Fruit fly (Drosophila melanogaster) whole organism, embryonic: Measurements from ENCODE around the gene CG11726.
A peak's percentile ranks its signal among the peaks of the same experiment; 100 is the strongest.

Source experiments
- BEAF-32 ChIP-seq: fragments of 200-800 bp; sonication (Bioruptor generic); optimal IDR thresholded peaks from 3 replicates; lab custom pipeline; 2017; ENCODE audit warnings: missing biosample characterization, missing genetic modification characterization, mild to moderate bottlenecking, moderate library complexity, missing genetic modification reagents
- CG10431 ChIP-seq: fragments of 200-800 bp; sonication (Bioruptor generic); optimal IDR thresholded peaks from 3 replicates; lab custom pipeline; 2018; ENCODE audit warnings: missing biosample characterization, mild to moderate bottlenecking, missing genetic modification characterization
- CG10654 ChIP-seq: fragments of 200-800 bp; sonication (Bioruptor generic); optimal IDR thresholded peaks from 2 replicates; lab custom pipeline; 2016; ENCODE audit warnings: missing biosample characterization, missing genetic modification characterization
- CG11085 ChIP-seq: fragments of 200-800 bp; sonication (Bioruptor generic); IDR thresholded peaks from 2 replicates; pipeline ENCODE4 v1.3.6; 2022; ENCODE audit warnings: missing biosample characterization, missing genetic modification characterization
- CG11695 ChIP-seq: fragments of 200-800 bp; sonication (Bioruptor generic); IDR thresholded peaks from 3 replicates; pipeline ENCODE4 v1.3.6; 2022; ENCODE audit warnings: missing biosample characterization, missing genetic modification characterization
- CG13624 ChIP-seq: fragments of 200-800 bp; sonication (Bioruptor generic); optimal IDR thresholded peaks from 2 replicates; lab custom pipeline; 2016; ENCODE audit warnings: missing biosample characterization, missing genetic modification characterization
- CG14860 ChIP-seq: fragments of 200-800 bp; sonication (Bioruptor generic); IDR thresholded peaks from 3 replicates; pipeline ENCODE4 v1.3.6; 2022; ENCODE audit warnings: missing biosample characterization, missing genetic modification characterization; ENCODE audit not compliant: partially characterized antibody
- CG18262 ChIP-seq: fragments of 200-800 bp; optimal IDR thresholded peaks from 3 replicates; lab custom pipeline; 2019; ENCODE audit warnings: missing biosample characterization, mild to moderate bottlenecking, missing genetic modification characterization, moderate library complexity
- CG30020 ChIP-seq: fragments of 200-800 bp; optimal IDR thresholded peaks from 2 replicates; lab custom pipeline; 2019; ENCODE audit warnings: missing biosample characterization, mild to moderate bottlenecking, missing genetic modification characterization, moderate library complexity
- CG4282 ChIP-seq: fragments of 200-800 bp; sonication (Bioruptor generic); optimal IDR thresholded peaks from 2 replicates; lab custom pipeline; 2016; ENCODE audit warnings: missing biosample characterization, missing genetic modification characterization
- CG4820 ChIP-seq: fragments of 200-800 bp; sonication (Bioruptor generic); optimal IDR thresholded peaks from 3 replicates; lab custom pipeline; 2016; ENCODE audit warnings: missing biosample characterization, missing genetic modification characterization
- CG6813 ChIP-seq: fragments of 200-800 bp; sonication (Bioruptor generic); optimal IDR thresholded peaks from 2 replicates; lab custom pipeline; 2017; ENCODE audit warnings: missing biosample characterization, missing genetic modification characterization, mild to moderate bottlenecking, moderate library complexity, missing genetic modification reagents
- CG7839 ChIP-seq: fragments of 200-800 bp; sonication (Bioruptor generic); optimal IDR thresholded peaks from 3 replicates; lab custom pipeline; 2018; ENCODE audit warnings: missing biosample characterization, mild to moderate bottlenecking, missing genetic modification characterization, moderate library complexity
- CG8388 ChIP-seq: fragments of 200-800 bp; sonication (Bioruptor generic); optimal IDR thresholded peaks from 2 replicates; lab custom pipeline; 2019; ENCODE audit warnings: missing biosample characterization, mild to moderate bottlenecking, missing genetic modification characterization, moderate library complexity
- CG9932 ChIP-seq: fragments of 200-800 bp; sonication (Bioruptor generic); IDR thresholded peaks from 2 replicates; pipeline ENCODE4 v1.3.6; 2022; ENCODE audit warnings: missing biosample characterization, missing genetic modification characterization
- CoRest ChIP-seq: fragments of 200-800 bp; sonication (Bioruptor generic); optimal IDR thresholded peaks from 3 replicates; lab custom pipeline; 2018; ENCODE audit warnings: missing biosample characterization, mild to moderate bottlenecking, missing genetic modification characterization, moderate library complexity
- HLHmδ ChIP-seq: fragments of 200-800 bp; sonication (Bioruptor generic); optimal IDR thresholded peaks from 2 replicates; lab custom pipeline; 2018; ENCODE audit warnings: missing biosample characterization, mild to moderate bottlenecking, missing genetic modification characterization, moderate library complexity
- Hey ChIP-seq: fragments of 200-800 bp; sonication (Bioruptor generic); optimal IDR thresholded peaks from 3 replicates; lab custom pipeline; 2018; ENCODE audit warnings: missing biosample characterization, mild to moderate bottlenecking, missing genetic modification characterization
- Kr ChIP-seq: fragments of 200-800 bp; sonication (Bioruptor generic); optimal IDR thresholded peaks from 2 replicates; lab custom pipeline; 2017; ENCODE audit warnings: missing biosample characterization, mild to moderate bottlenecking, missing genetic modification characterization
- Sox100B ChIP-seq: fragments of 200-800 bp; sonication (Bioruptor generic); optimal IDR thresholded peaks from 3 replicates; lab custom pipeline; 2018; ENCODE audit warnings: missing biosample characterization, mild to moderate bottlenecking, missing genetic modification characterization
- Sox102F ChIP-seq: fragments of 200-800 bp; sonication (Bioruptor generic); optimal IDR thresholded peaks from 2 replicates; lab custom pipeline; 2018; ENCODE audit warnings: missing biosample characterization, mild to moderate bottlenecking, missing genetic modification characterization, moderate library complexity
- chinmo ChIP-seq: fragments of 200-800 bp; sonication (Bioruptor generic); IDR thresholded peaks from 4 replicates; pipeline ENCODE4 v1.3.6; 2022; ENCODE audit warnings: missing biosample characterization, missing genetic modification characterization; ENCODE audit not compliant: partially characterized antibody
- croc ChIP-seq: fragments of 200-800 bp; sonication (Bioruptor generic); conservative IDR thresholded peaks from 3 replicates; pipeline ENCODE4 v1.3.6; 2022; ENCODE audit warnings: missing biosample characterization, missing genetic modification characterization
- crp ChIP-seq, 2 experiments: fragments of 200-800 bp; sonication (Bioruptor generic); optimal IDR thresholded peaks; 2 replicates in 1 of 2; 3 replicates in 1 of 2; lab custom pipeline; 2017; ENCODE audit warnings: missing biosample characterization in 2 of 2, missing genetic modification characterization in 2 of 2, mild to moderate bottlenecking in 1 of 2, moderate library complexity in 1 of 2
- cwo ChIP-seq: fragments of 200-800 bp; sonication (Bioruptor generic); optimal IDR thresholded peaks from 3 replicates; lab custom pipeline; 2017; ENCODE audit warnings: missing biosample characterization, missing genetic modification characterization, mild to moderate bottlenecking, moderate library complexity, missing genetic modification reagents
- ems ChIP-seq: fragments of 200-800 bp; sonication (Bioruptor generic); optimal IDR thresholded peaks from 3 replicates; lab custom pipeline; 2016; ENCODE audit warnings: missing biosample characterization, missing genetic modification characterization
- exex ChIP-seq: fragments of 200-800 bp; sonication (Bioruptor generic); optimal IDR thresholded peaks from 4 replicates; lab custom pipeline; 2018; ENCODE audit warnings: missing biosample characterization, mild to moderate bottlenecking, missing genetic modification characterization, moderate library complexity
- gro ChIP-seq: fragments of 200-800 bp; sonication (Bioruptor generic); optimal IDR thresholded peaks from 2 replicates; lab custom pipeline; 2016; ENCODE audit warnings: missing biosample characterization, missing genetic modification characterization
- insv ChIP-seq, 2 experiments: fragments of 200-800 bp; sonication (Bioruptor generic); optimal IDR thresholded peaks; 3 replicates each; lab custom pipeline; 2016 to 2018; ENCODE audit warnings: missing biosample characterization in 2 of 2, missing genetic modification characterization in 2 of 2
- klu ChIP-seq: fragments of 200-800 bp; sonication (Bioruptor generic); IDR thresholded peaks from 2 replicates; pipeline ENCODE4 v1.3.6; 2022; ENCODE audit warnings: missing biosample characterization, missing genetic modification characterization
- lab ChIP-seq: fragments of 200-800 bp; sonication (Bioruptor generic); optimal IDR thresholded peaks from 3 replicates; lab custom pipeline; 2017; ENCODE audit warnings: missing biosample characterization, missing genetic modification characterization, mild to moderate bottlenecking, moderate library complexity, missing genetic modification reagents
- lbe ChIP-seq: fragments of 200-800 bp; sonication (Bioruptor generic); optimal IDR thresholded peaks from 2 replicates; lab custom pipeline; 2016; ENCODE audit warnings: missing biosample characterization, mild to moderate bottlenecking, missing genetic modification characterization
- onecut ChIP-seq: fragments of 200-800 bp; sonication (Bioruptor generic); IDR thresholded peaks from 2 replicates; pipeline ENCODE4 v1.3.6; 2022; ENCODE audit warnings: missing biosample characterization, missing genetic modification characterization
- pita ChIP-seq: fragments of 200-800 bp; sonication (Bioruptor generic); optimal IDR thresholded peaks from 2 replicates; lab custom pipeline; 2017; ENCODE audit warnings: missing biosample characterization, mild to moderate bottlenecking, missing genetic modification characterization
- ranshi ChIP-seq: fragments of 200-800 bp; sonication (Bioruptor generic); IDR thresholded peaks from 2 replicates; pipeline ENCODE4 v1.3.6; 2022; ENCODE audit warnings: missing biosample characterization, missing genetic modification characterization
- rib ChIP-seq: fragments of 200-800 bp; sonication (Bioruptor generic); IDR thresholded peaks from 2 replicates; pipeline ENCODE4 v1.3.6; 2022; ENCODE audit warnings: missing biosample characterization, missing genetic modification characterization
- ro ChIP-seq: fragments of 200-800 bp; sonication (Bioruptor generic); IDR thresholded peaks from 2 replicates; pipeline ENCODE4 v1.3.6; 2022; ENCODE audit warnings: missing biosample characterization, missing genetic modification characterization
- run ChIP-seq: fragments of 200-800 bp; sonication (Bioruptor generic); optimal IDR thresholded peaks from 3 replicates; lab custom pipeline; 2018; ENCODE audit warnings: missing biosample characterization, mild to moderate bottlenecking, missing genetic modification characterization
- so ChIP-seq: fragments of 200-800 bp; sonication (Bioruptor generic); IDR thresholded peaks from 3 replicates; pipeline ENCODE4 v1.3.6; 2022; ENCODE audit warnings: missing biosample characterization, missing genetic modification characterization
- stwl ChIP-seq: fragments of 200-800 bp; sonication (Bioruptor generic); optimal IDR thresholded peaks from 3 replicates; lab custom pipeline; 2018; ENCODE audit warnings: missing biosample characterization, mild to moderate bottlenecking, missing genetic modification characterization, moderate library complexity
- tap ChIP-seq: fragments of 200-800 bp; optimal IDR thresholded peaks from 3 replicates; lab custom pipeline; 2019; ENCODE audit warnings: missing biosample characterization, mild to moderate bottlenecking, missing genetic modification characterization, moderate library complexity
- trh ChIP-seq: fragments of 200-800 bp; sonication (Bioruptor generic); optimal IDR thresholded peaks from 2 replicates; lab custom pipeline; 2016; ENCODE audit warnings: missing biosample characterization, missing genetic modification characterization
- twi ChIP-seq: fragments of 200-800 bp; optimal IDR thresholded peaks from 2 replicates; lab custom pipeline; 2019; ENCODE audit warnings: missing biosample characterization, mild to moderate bottlenecking, missing genetic modification characterization, moderate library complexity
- unc-4 ChIP-seq: fragments of 200-800 bp; sonication (Bioruptor generic); IDR thresholded peaks from 2 replicates; pipeline ENCODE4 v1.3.6; 2022; ENCODE audit warnings: missing biosample characterization, missing genetic modification characterization; ENCODE audit not compliant: partially characterized antibody
- wek ChIP-seq: fragments of 200-800 bp; sonication (Bioruptor generic); optimal IDR thresholded peaks from 3 replicates; lab custom pipeline; 2018; ENCODE audit warnings: missing biosample characterization, mild to moderate bottlenecking, missing genetic modification characterization, moderate library complexity
- z ChIP-seq: fragments of 200-800 bp; sonication (Bioruptor generic); IDR thresholded peaks from 3 replicates; pipeline ENCODE4 v1.3.6; 2022; ENCODE audit warnings: missing biosample characterization, missing genetic modification characterization
- zf30C ChIP-seq: fragments of 200-800 bp; sonication (Bioruptor generic); optimal IDR thresholded peaks from 3 replicates; lab custom pipeline; 2018; ENCODE audit warnings: missing biosample characterization, mild to moderate bottlenecking, missing genetic modification characterization

Gene CG11726

dm6 chr3L:11348971-11349907, 45.3 kb upstream of the CG11726 start (continued):
- TF ChIP-seq gro (GFP tag; lab: Kevin White, UChicago): peak; percentile 80
- peak; percentile 90 for TF ChIP-seq lab (GFP tag; lab: Kevin White, UChicago)
- peak; percentile 88 for TF ChIP-seq cwo (GFP tag; lab: Kevin White, UChicago)
- TF ChIP-seq tap (tag; lab: Kevin White, UChicago): peak; percentile 59
- no peak for TF ChIP-seq ems
- TF ChIP-seq CoRest (tag; lab: Kevin White, UChicago): peak; percentile 96
- TF ChIP-seq CG14860 (GFP tag; lab: Robert Waterston, UW): no peak
- peak; percentile 77 for TF ChIP-seq croc (GFP tag; lab: Robert Waterston, UW)
- TF ChIP-seq ro (GFP tag; lab: Robert Waterston, UW): peak; percentile 62; the same call in 1 of the 2 replicates
- TF ChIP-seq CG4820 (GFP tag; lab: Kevin White, UChicago): peak; percentile 76
- TF ChIP-seq rib (GFP tag; lab: Robert Waterston, UW): peak; percentile 82
- no peak for TF ChIP-seq CG10431 (GFP tag; lab: Kevin White, UChicago)
- peak; percentile 90 for TF ChIP-seq Sox100B (GFP tag; lab: Kevin White, UChicago)
- TF ChIP-seq run (tag; lab: Kevin White, UChicago): peak; percentile 90
- peak; percentile 60 for TF ChIP-seq CG10654
- peak; percentile 84 for TF ChIP-seq CG8388
- peak; percentile 95 for TF ChIP-seq Sox102F (GFP tag; lab: Kevin White, UChicago)
- TF ChIP-seq CG13624: peak; percentile 90
- peak; percentile 70 for TF ChIP-seq exex (tag; lab: Kevin White, UChicago)
- TF ChIP-seq CG6813 (GFP tag; lab: Kevin White, UChicago): peak; percentile 83
- TF ChIP-seq CG30020 (tag; lab: Kevin White, UChicago): peak; percentile 34
- TF ChIP-seq CG7839 (tag; lab: Kevin White, UChicago): peak; percentile 90
- TF ChIP-seq CG18262 (tag; lab: Kevin White, UChicago): peak; percentile 78
- TF ChIP-seq CG4282 (GFP tag; lab: Kevin White, UChicago): no peak
- TF ChIP-seq BEAF-32 (GFP tag; lab: Kevin White, UChicago): peak; percentile 35
- TF ChIP-seq CG11695 (GFP tag; lab: Robert Waterston, UW): peak; percentile 97
- peak; percentile 58 for TF ChIP-seq onecut (GFP tag; lab: Robert Waterston, UW)
- TF ChIP-seq z: no peak
- TF ChIP-seq zf30C (GFP tag; lab: Kevin White, UChicago): no peak
- TF ChIP-seq Hey (tag; lab: Kevin White, UChicago): no peak
- peak; percentile 80 for TF ChIP-seq chinmo (GFP tag; lab: Robert Waterston, UW)
- TF ChIP-seq crp (GFP tag; optimal IDR thresholded peaks at IDR 0.05; lab: Kevin White, UChicago): peak in 1 of 2 experiments; percentile 34
- peak; percentile 79; the same call in 1 of the 2 replicates for TF ChIP-seq ranshi
- no peak for TF ChIP-seq pita (GFP tag; lab: Kevin White, UChicago)
- peak; percentile 53 for TF ChIP-seq trh (GFP tag; lab: Kevin White, UChicago)
- no peak for TF ChIP-seq unc-4 (GFP tag; lab: Robert Waterston, UW)
- TF ChIP-seq lbe (GFP tag; lab: Kevin White, UChicago): peak; percentile 51
- TF ChIP-seq twi: peak; percentile 39
- TF ChIP-seq Kr (GFP tag; lab: Kevin White, UChicago): no peak
- TF ChIP-seq CG9932: peak; percentile 93
- TF ChIP-seq HLHmδ (GFP tag; lab: Kevin White, UChicago): no peak
- TF ChIP-seq stwl (tag; lab: Kevin White, UChicago): no peak
- peak; percentile 86 for TF ChIP-seq klu (GFP tag; lab: Robert Waterston, UW)
- TF ChIP-seq CG11085: peak; percentile 83
- TF ChIP-seq insv (GFP tag; optimal IDR thresholded peaks at IDR 0.05; lab: Kevin White, UChicago): peak in 1 of 2 experiments; percentile 51
- TF ChIP-seq wek (GFP tag; lab: Kevin White, UChicago): no peak
- peak; percentile 97 for TF ChIP-seq so (GFP tag; lab: Robert Waterston, UW)
